Fruit fly (Drosophila melanogaster) whole organism, larva: ENCODE measurements around the gene CG6059.

Source experiments
- noc ChIP-seq: fragments of 200-800 bp; sonication (Bioruptor generic); optimal IDR thresholded peaks from 3 replicates; lab custom pipeline; 2019; ENCODE audit warnings: missing biosample characterization, mild to moderate bottlenecking, missing genetic modification characterization, moderate library complexity

The CG6059 gene

dm6 chr3R:27111784-27112602 lies 12.5 kb downstream of the CG6059 start, which contains the start of the genes gb and CG5815:
Gene gb, minus strand, starts transcription at chr3R:27112270.
Gene CG5815, plus strand, starts transcription at chr3R:27112566.
- TF ChIP-seq noc (tag; lab: Kevin White, UChicago), result no peak

dm6 chr3R:27109458-27109857 lies 15.0 kb downstream of the CG6059 start:
- no peak for TF ChIP-seq noc (tag; lab: Kevin White, UChicago)

DNA sequence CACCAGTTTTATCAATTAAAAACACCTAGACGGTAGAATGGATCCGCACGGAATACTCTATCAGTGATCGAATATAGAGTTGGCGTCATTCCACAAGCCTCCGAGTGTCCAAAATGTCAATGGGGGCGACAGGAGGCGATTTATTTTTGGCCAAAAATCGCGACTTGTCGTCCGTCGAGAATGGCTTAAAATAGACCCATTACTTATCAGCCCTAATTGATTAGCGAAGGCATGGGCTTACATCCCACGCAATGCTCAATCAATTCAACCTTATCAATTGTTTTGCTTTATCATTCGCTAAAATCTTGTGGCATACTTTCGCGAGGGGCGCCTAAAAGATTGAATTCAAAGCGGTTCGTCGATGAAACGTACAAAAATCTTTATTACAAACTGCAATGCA lies 16.4 kb downstream of the CG6059 start:
- TF ChIP-seq noc (tag; lab: Kevin White, UChicago), result peak; percentile 67

DNA sequence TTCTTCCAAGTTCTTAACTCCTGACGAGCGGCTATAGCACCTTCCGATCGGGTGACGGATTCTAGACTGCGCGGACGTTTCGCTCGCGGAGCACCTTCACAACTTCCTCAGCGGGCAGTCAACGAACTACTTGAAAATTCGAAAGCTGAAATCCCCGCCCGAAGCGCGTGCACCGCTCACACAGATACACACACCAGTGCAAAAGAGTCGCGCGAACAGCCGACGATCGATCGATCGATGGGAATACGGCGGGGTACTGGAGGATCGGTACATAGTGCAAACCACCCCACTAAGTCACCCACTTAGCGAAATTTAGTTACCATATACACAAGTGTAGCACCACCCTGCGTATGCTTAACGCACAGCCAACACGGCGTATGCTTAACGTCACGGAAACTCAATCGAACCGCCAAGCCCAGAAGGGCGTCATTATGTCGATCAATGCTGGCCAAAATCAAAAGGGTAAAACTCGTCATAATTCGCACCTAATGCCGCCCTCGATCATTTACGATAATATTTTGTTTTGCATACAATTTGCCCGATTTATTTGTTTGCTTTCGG lies 18.3 kb downstream of the CG6059 start, which contains the start of gene CAH9:
CAH9 (minus strand) TSS at position 51 of the 561 bp plus-strand sequence.
- TF ChIP-seq noc (tag; lab: Kevin White, UChicago), result no peak

- TF ChIP-seq noc (tag; lab: Kevin White, UChicago), result no peak
Measured at dm6 chr3R:27105439-27105838, 19.0 kb downstream of the CG6059 start.

DNA sequence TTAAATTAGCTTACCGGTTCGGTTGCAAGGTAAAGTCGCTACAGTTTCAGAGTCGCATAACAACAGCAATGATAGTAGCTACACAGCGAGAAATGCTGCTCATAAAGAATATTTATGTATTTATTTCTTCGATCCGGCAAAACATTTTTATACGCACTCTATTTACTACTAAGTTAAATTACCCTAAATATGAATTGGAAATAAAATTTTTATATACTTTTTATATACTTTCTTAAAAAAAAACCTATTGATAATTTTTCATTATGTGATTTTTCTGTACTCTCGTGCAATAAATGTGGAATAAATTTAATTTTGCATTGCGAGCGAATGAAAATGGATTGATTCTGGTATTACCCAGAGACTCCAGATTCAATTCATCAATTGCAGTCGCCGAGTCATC lies 23.6 kb downstream of the CG6059 start, which contains the start of gene Jhbp11:
Jhbp11 (plus strand) TSS at position 301 of the 400 bp plus-strand sequence.
- no peak for TF ChIP-seq noc (tag; lab: Kevin White, UChicago)

dm6 chr3R:27099579-27099978 lies 24.9 kb downstream of the CG6059 start, which contains the start of gene eater:
Gene eater, minus strand, starts transcription at chr3R:27099679.
- TF ChIP-seq noc (tag; lab: Kevin White, UChicago), result no peak

DNA sequence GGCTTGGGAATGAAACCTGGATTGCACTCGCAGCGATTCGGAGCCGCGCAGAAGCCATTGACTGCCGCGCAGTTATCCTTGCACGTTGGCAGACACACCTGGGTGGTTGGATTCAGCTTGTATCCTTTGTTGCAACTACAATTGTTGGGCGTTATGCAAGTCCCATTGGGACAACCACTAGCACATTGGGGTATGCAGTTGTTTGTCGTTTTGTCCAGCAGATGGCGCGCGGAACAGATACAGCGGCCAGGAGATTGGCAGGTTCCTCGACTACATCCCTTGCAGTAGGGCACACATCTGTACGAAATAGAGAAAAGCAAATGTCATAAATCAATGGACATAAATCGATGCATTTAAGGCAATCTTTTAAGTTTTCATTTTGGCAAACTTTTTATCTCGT lies 25.9 kb downstream of the CG6059 start:
- no peak for TF ChIP-seq noc (tag; lab: Kevin White, UChicago)

DNA sequence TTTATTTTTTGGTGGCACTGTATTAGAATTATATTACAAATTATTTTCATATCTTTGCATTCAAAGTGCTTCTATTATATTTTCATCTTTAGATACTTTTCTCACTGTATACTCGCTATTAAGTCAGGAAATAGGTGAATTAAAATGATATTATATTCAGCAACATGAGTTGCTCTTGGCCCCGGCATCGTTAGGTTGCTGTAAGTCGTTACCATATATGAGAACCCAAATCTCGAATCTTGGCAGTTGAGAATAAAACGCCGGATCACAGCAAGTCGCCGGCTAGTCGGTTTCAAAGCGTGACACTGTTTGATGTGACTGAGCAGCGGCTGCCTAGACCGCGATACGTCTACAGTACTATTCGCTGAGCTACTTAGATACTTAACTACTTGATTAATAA lies 30.3 kb downstream of the CG6059 start, which contains the start of gene CG14259:
CG14259 (plus strand) TSS at position 301 of the 400 bp plus-strand sequence.
- TF ChIP-seq noc (tag; lab: Kevin White, UChicago), result no peak

DNA sequence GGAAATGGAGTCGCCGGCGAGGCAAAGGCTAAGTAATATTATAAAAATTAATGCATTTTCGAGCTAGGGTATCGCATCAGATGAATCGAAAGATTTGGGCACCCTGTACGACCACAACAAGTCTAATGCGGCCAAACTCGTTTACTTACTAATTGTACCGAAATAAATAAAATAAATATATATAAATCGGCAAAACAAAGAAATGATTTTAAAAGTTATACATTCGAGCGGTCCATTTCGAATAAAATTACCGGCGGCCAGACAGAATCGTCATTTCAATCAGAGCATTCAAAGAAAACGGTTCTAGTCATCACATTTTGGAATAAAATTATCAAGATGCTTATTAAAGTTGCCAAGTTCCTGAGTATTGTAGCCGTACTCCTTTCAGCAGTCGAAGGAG lies 31.6 kb downstream of the CG6059 start, which contains the start of gene CG14258:
CG14258 (plus strand) TSS at position 301 of the 400 bp plus-strand sequence.
- no peak for TF ChIP-seq noc (tag; lab: Kevin White, UChicago)

dm6 chr3R:27092263-27092662 lies 32.2 kb downstream of the CG6059 start:
- TF ChIP-seq noc (tag; lab: Kevin White, UChicago), result no peak

DNA sequence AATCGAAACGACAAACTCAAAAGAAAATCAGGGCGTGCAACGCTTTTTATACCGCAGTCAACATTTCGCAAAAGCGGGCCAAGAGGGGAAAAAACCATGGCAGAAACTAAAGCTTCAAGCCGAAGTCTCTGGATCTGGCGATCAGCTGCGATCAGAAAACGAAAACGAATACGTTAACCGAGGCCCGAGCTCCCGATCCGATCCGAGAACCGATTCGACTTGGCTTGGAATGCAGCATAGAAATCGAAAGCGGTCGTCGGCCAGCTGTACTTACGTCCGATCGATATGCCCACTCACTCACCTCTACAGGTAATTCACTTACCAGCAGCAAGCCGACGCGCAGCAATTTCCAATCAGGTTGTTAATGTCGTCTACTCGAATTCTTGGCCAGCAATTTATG lies 33.4 kb downstream of the CG6059 start, which contains the start of gene Cpr97Eb:
Cpr97Eb (minus strand) TSS at position 25 of the 400 bp plus-strand sequence.
- TF ChIP-seq noc (tag; lab: Kevin White, UChicago), result no peak

dm6 chr3R:27087549-27087948 lies 36.9 kb downstream of the CG6059 start, which contains the start of gene Cpr97Ea:
Gene Cpr97Ea, minus strand, starts transcription at chr3R:27087778.
- no peak for TF ChIP-seq noc (tag; lab: Kevin White, UChicago)

- no peak for TF ChIP-seq noc (tag; lab: Kevin White, UChicago)
Measured at dm6 chr3R:27084528-27085052, 39.9 kb downstream of the CG6059 start.

- TF ChIP-seq noc (tag; lab: Kevin White, UChicago), result no peak
Measured at dm6 chr3R:27082752-27083151, 41.7 kb downstream of the CG6059 start.

dm6 chr3R:27076618-27077017 lies 47.9 kb downstream of the CG6059 start:
- no peak for TF ChIP-seq noc (tag; lab: Kevin White, UChicago)
